Worm (Caenorhabditis elegans) whole organism, young adult: Measurements from ENCODE around the gene skat-1.

Source experiments
- F52B5.7 ChIP-seq: sonication (generic microtip); optimal IDR thresholded peaks from 2 replicates; lab custom pipeline; 2016; ENCODE audit warnings: mild to moderate bottlenecking, missing genetic modification characterization, missing compliant biosample characterization
- akir-1 ChIP-seq: fragments of 200-800 bp; sonication (Bioruptor generic); optimal IDR thresholded peaks from 2 replicates; lab custom pipeline; 2018; ENCODE audit warnings: mild to moderate bottlenecking, missing genetic modification characterization, moderate library complexity, missing compliant biosample characterization
- gei-17 ChIP-seq: fragments of 200-800 bp; sonication (Bioruptor generic); optimal IDR thresholded peaks from 2 replicates; lab custom pipeline; 2018; ENCODE audit warnings: mild to moderate bottlenecking, missing genetic modification characterization, missing compliant biosample characterization
- let-526 ChIP-seq: fragments of 200-800 bp; sonication (Bioruptor generic); IDR thresholded peaks from 2 replicates; pipeline ENCODE4 v1.3.6; 2022; ENCODE audit warnings: missing genetic modification reagents, missing genetic modification characterization, missing compliant biosample characterization
- rec-8 ChIP-seq, 2 experiments: sonication (generic microtip); optimal IDR thresholded peaks; 2 replicates each; lab custom pipeline; 2016; ENCODE audit warnings: mild to moderate bottlenecking in 2 of 2, missing genetic modification characterization in 2 of 2, missing genetic modification reagents in 2 of 2, missing genotype in 2 of 2, missing biosample characterization in 1 of 2, missing compliant biosample characterization in 1 of 2, moderate library complexity in 1 of 2
- snpc-4 ChIP-seq, 5 experiments: fragments of 150-350 bp in 1 of 5; sonication (generic microtip) in 4 of 5; optimal IDR thresholded peaks; 2 replicates each; lab custom pipeline; 2014 to 2018; ENCODE audit warnings: missing genetic modification characterization in 5 of 5, missing biosample characterization in 3 of 5, antibody characterized with exemption in 2 of 5, mild to moderate bottlenecking in 2 of 5, missing compliant biosample characterization in 2 of 5, missing genotype in 2 of 5, moderate library complexity in 2 of 5, missing genetic modification reagents in 1 of 5
- zim-3 ChIP-seq: sonication (generic microtip); optimal IDR thresholded peaks from 2 replicates; lab custom pipeline; 2017; ENCODE audit warnings: mild to moderate bottlenecking, missing genetic modification characterization, moderate library complexity, missing compliant biosample characterization
- ztf-25 ChIP-seq: fragments of 200-800 bp; sonication (Bioruptor generic); IDR thresholded peaks from 2 replicates; pipeline ENCODE4 v1.3.6; 2022; ENCODE audit warnings: missing genetic modification reagents, missing genetic modification characterization, missing compliant biosample characterization

- TF ChIP-seq ztf-25 (GFP tag; lab: Robert Waterston, UW) (no peak), akir-1 (GFP tag; lab: Kevin White, UChicago) (no peak), gei-17 (GFP tag; lab: Kevin White, UChicago) (no peak), rec-8 (tag; optimal IDR thresholded peaks at IDR 0.05; lab: Kevin White, UChicago) (no peak), snpc-4 (GFP tag; optimal IDR thresholded peaks at IDR 0.05; lab: Kevin White, UChicago) (no peak), snpc-4 (tag; optimal IDR thresholded peaks at IDR 0.05; lab: Kevin White, UChicago) (no peak), F52B5.7 (tag; lab: Kevin White, UChicago) (no peak), zim-3 (tag; lab: Kevin White, UChicago) (no peak), let-526 (GFP tag; lab: Robert Waterston, UW) (no peak)
These were observed 34.6 kb downstream of the skat-1 start, which contains the start of gene grl-25 for ce11 chrIII:8961993-8962392.
